Worm (Caenorhabditis elegans): ENCODE results near the gene par-1.

ce11 chrV:14079501-14079900, 65.7 kb downstream of the par-1 start, which contains the start of gene D1086.6:
- TF ChIP-seq ceh-34 (tag; optimal IDR thresholded peaks at IDR 0.05), result no peak
- TF ChIP-seq ama-1 (optimal IDR thresholded peaks at IDR 0.05), result no peak
- no peak for TF ChIP-seq fkh-6 (tag; optimal IDR thresholded peaks at IDR 0.05)
